Fruit fly (Drosophila melanogaster) whole organism, wandering third instar larva: ENCODE measurements around the gene CG16953.

Experiments used
- Abd-B ChIP-seq: fragments of >200 bp; optimal IDR thresholded peaks from 2 replicates; lab custom pipeline; 2017; ENCODE audit warnings: missing biosample characterization, missing genetic modification characterization
- CG32264 ChIP-seq: fragments of 200-800 bp; sonication (Bioruptor generic); optimal IDR thresholded peaks from 2 replicates; lab custom pipeline; 2016; ENCODE audit warnings: missing biosample characterization, missing genetic modification characterization
- CG9705 ChIP-seq: fragments of 200-800 bp; sonication (Bioruptor generic); optimal IDR thresholded peaks from 2 replicates; lab custom pipeline; 2018; ENCODE audit warnings: missing biosample characterization, mild to moderate bottlenecking, missing genetic modification characterization
- CrebA ChIP-seq: fragments of 200-800 bp; sonication (Bioruptor generic); optimal IDR thresholded peaks from 2 replicates; lab custom pipeline; 2016; ENCODE audit warnings: missing biosample characterization, mild to moderate bottlenecking, missing genetic modification characterization, borderline replicate concordance
- Dfd ChIP-seq: fragments of >200 bp; optimal IDR thresholded peaks from 2 replicates; lab custom pipeline; 2017; ENCODE audit warnings: missing biosample characterization, missing genetic modification characterization
- Dif ChIP-seq: fragments of 200-275, 200-300 bp; sonication (Bioruptor generic); optimal IDR thresholded peaks from 2 replicates; lab custom pipeline; 2018; ENCODE audit warnings: missing biosample characterization, missing genetic modification characterization; ENCODE audit not compliant: partially characterized antibody
- GATAd ChIP-seq: sonication (Bioruptor generic); optimal IDR thresholded peaks from 2 replicates; lab custom pipeline; 2016; ENCODE audit warnings: missing biosample characterization, missing genetic modification characterization
- HLH106 ChIP-seq: fragments of 200-800 bp; optimal IDR thresholded peaks from 3 replicates; lab custom pipeline; 2019; ENCODE audit warnings: missing biosample characterization, mild to moderate bottlenecking, missing genetic modification characterization, moderate library complexity
- Hnf4 ChIP-seq: fragments of 200-800 bp; sonication (Bioruptor generic); optimal IDR thresholded peaks from 2 replicates; lab custom pipeline; 2016; ENCODE audit warnings: missing biosample characterization, mild to moderate bottlenecking, missing genetic modification characterization
- Hr83 ChIP-seq: fragments of 200-300 bp; sonication (Bioruptor generic); optimal IDR thresholded peaks from 2 replicates; lab custom pipeline; 2016; ENCODE audit warnings: missing biosample characterization, mild to moderate bottlenecking, missing genetic modification characterization, moderate library complexity; ENCODE audit not compliant: poor library complexity, severe bottlenecking
- Jra ChIP-seq: sonication (Bioruptor generic); optimal IDR thresholded peaks from 2 replicates; lab custom pipeline; 2016; ENCODE audit warnings: missing biosample characterization, missing genetic modification characterization
- Mio ChIP-seq: sonication (Bioruptor generic); optimal IDR thresholded peaks from 2 replicates; lab custom pipeline; 2016; ENCODE audit warnings: missing biosample characterization, missing genetic modification characterization
- Myc ChIP-seq: fragments of >200 bp; optimal IDR thresholded peaks from 2 replicates; lab custom pipeline; 2017
- N ChIP-seq: fragments of >200 bp; optimal IDR thresholded peaks from 2 replicates; lab custom pipeline; 2018; ENCODE audit warnings: missing biosample characterization, missing external identifiers, missing genetic modification characterization
- OdsH ChIP-seq: fragments of 200-800 bp; sonication (Bioruptor generic); optimal IDR thresholded peaks from 2 replicates; lab custom pipeline; 2016; ENCODE audit warnings: missing biosample characterization, mild to moderate bottlenecking, missing genetic modification characterization
- Rel ChIP-seq, 2 experiments: fragments of 200-800 bp; sonication (Bioruptor generic) in 1 of 2; optimal IDR thresholded peaks; 2 replicates in 1 of 2; 3 replicates in 1 of 2; lab custom pipeline; 2016 to 2019; ENCODE audit warnings: mild to moderate bottlenecking in 2 of 2, missing biosample characterization in 2 of 2, missing genetic modification characterization in 2 of 2, moderate library complexity in 1 of 2
- Sp1 ChIP-seq: fragments of 200-800 bp; sonication (Bioruptor generic); optimal IDR thresholded peaks from 3 replicates; lab custom pipeline; 2019; ENCODE audit warnings: missing biosample characterization, mild to moderate bottlenecking, missing genetic modification characterization, moderate library complexity
- Vsx2 ChIP-seq: fragments of 200-300, 225-300 bp; sonication (Bioruptor generic); optimal IDR thresholded peaks from 2 replicates; lab custom pipeline; 2018; ENCODE audit warnings: missing biosample characterization, missing genetic modification characterization; ENCODE audit not compliant: partially characterized antibody
- br ChIP-seq: fragments of 200-800 bp; sonication (Bioruptor generic); optimal IDR thresholded peaks from 2 replicates; lab custom pipeline; 2016; ENCODE audit warnings: missing biosample characterization, missing genetic modification characterization
- brk ChIP-seq: fragments of 200-800 bp; sonication (Bioruptor generic); optimal IDR thresholded peaks from 2 replicates; lab custom pipeline; 2016; ENCODE audit warnings: missing biosample characterization, mild to moderate bottlenecking, missing genetic modification characterization
- dl ChIP-seq, 2 experiments: fragments of 175-275, 200-275 bp in 1 of 2; fragments of 200-275 bp in 1 of 2; sonication (Bioruptor generic); optimal IDR thresholded peaks; lab custom pipeline; 2018; ENCODE audit warnings: mild to moderate bottlenecking in 2 of 2, missing biosample characterization in 2 of 2, missing genetic modification characterization in 2 of 2, moderate library complexity in 2 of 2; ENCODE audit not compliant: partially characterized antibody in 2 of 2, insufficient read depth in 1 of 2
- dmrt93B ChIP-seq: fragments of 200-800 bp; sonication (Bioruptor generic); optimal IDR thresholded peaks from 2 replicates; lab custom pipeline; 2018; ENCODE audit warnings: missing biosample characterization, mild to moderate bottlenecking, missing genetic modification characterization
- dsf ChIP-seq: sonication (Bioruptor generic); optimal IDR thresholded peaks from 2 replicates; lab custom pipeline; 2016; ENCODE audit warnings: missing biosample characterization, missing genetic modification characterization, borderline replicate concordance
- ey ChIP-seq: fragments of 200-800 bp; sonication (Bioruptor generic); optimal IDR thresholded peaks from 2 replicates; lab custom pipeline; 2016; ENCODE audit warnings: missing biosample characterization, missing genetic modification characterization
- foxo ChIP-seq, 2 experiments: fragments of 200-800 bp; sonication (Bioruptor generic); optimal IDR thresholded peaks; 2 replicates in 1 of 2; 3 replicates in 1 of 2; lab custom pipeline; 2016 to 2017; ENCODE audit warnings: missing biosample characterization in 2 of 2, missing genetic modification characterization in 2 of 2
- fru ChIP-seq: fragments of 200-800 bp; sonication (Bioruptor generic); optimal IDR thresholded peaks from 3 replicates; lab custom pipeline; 2016; ENCODE audit warnings: missing biosample characterization, mild to moderate bottlenecking, missing genetic modification characterization
- h ChIP-seq: fragments of 200-800 bp; sonication (Bioruptor generic); optimal IDR thresholded peaks from 3 replicates; lab custom pipeline; 2016; ENCODE audit warnings: missing biosample characterization, mild to moderate bottlenecking, missing genetic modification characterization
- jim ChIP-seq: fragments of 175-275, 200-325 bp; sonication (Bioruptor generic); optimal IDR thresholded peaks from 2 replicates; lab custom pipeline; 2016; ENCODE audit warnings: missing biosample characterization, mild to moderate bottlenecking, missing genetic modification characterization
- lola ChIP-seq: fragments of >200 bp; optimal IDR thresholded peaks from 2 replicates; lab custom pipeline; 2017; ENCODE audit warnings: missing biosample characterization, missing genetic modification characterization
- pan ChIP-seq: fragments of >200 bp; optimal IDR thresholded peaks from 2 replicates; lab custom pipeline; 2017
- psq ChIP-seq: fragments of 200-800 bp; sonication (Bioruptor generic); optimal IDR thresholded peaks from 3 replicates; lab custom pipeline; 2017; ENCODE audit warnings: missing biosample characterization, mild to moderate bottlenecking, missing genetic modification characterization, moderate library complexity
- rgr ChIP-seq: fragments of 200-800 bp; sonication (Bioruptor generic); optimal IDR thresholded peaks from 3 replicates; lab custom pipeline; 2016; ENCODE audit warnings: missing biosample characterization, mild to moderate bottlenecking, missing genetic modification characterization
- sage ChIP-seq: fragments of 200-800 bp; sonication (Bioruptor generic); optimal IDR thresholded peaks from 2 replicates; lab custom pipeline; 2016; ENCODE audit warnings: missing biosample characterization, mild to moderate bottlenecking, missing genetic modification characterization
- sv ChIP-seq: fragments of 200-800 bp; sonication (Bioruptor generic); optimal IDR thresholded peaks from 3 replicates; lab custom pipeline; 2016; ENCODE audit warnings: missing biosample characterization, missing genetic modification characterization
- tai ChIP-seq: sonication (Bioruptor generic); optimal IDR thresholded peaks from 2 replicates; lab custom pipeline; 2016; ENCODE audit warnings: missing biosample characterization, missing genetic modification characterization
- usp ChIP-seq: fragments of >200 bp; optimal IDR thresholded peaks from 2 replicates; lab custom pipeline; 2017; ENCODE audit warnings: missing biosample characterization, missing genetic modification characterization
- woc ChIP-seq: sonication (Bioruptor generic); optimal IDR thresholded peaks from 2 replicates; lab custom pipeline; 2016; ENCODE audit warnings: missing biosample characterization, mild to moderate bottlenecking, missing genetic modification characterization

The CG16953 gene

DNA sequence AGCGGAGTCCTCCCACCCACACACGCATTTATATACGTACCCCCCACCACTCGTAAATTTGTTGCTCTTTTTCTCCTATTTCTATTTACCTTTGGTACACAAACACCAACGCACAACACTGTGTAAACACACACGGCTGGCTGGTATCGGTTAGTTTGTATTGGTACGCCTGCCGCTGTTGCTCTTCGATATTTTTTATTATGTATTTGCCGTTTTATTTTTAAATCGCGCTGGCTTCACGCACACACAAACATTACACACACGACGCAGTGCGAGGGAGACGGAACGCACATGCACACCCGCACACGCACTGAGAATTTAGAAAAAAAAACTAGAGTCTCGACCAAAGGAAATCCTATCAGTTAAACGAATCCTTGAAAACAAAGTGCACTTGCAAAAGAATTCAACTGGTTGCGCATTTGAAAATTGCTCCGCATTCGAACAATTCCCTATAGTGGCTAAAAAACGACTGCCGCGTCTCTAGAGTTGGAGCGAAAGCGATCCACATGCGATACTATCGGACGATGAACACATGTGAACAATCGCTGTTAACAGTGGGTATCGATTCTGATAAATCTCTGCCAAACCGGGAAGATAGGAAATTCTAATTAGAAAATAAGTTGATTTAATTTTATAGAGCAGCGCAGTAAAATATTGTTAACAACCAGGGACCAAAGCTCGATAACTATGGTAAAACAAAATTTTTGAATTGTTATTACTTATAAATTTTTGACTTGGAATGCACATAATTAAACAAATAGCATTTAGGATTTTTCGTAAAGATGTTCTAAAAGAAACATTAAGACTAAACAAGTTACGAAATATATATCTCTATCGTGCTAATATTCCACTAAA lies 34.8 kb downstream of the CG16953 start:
- TF ChIP-seq lola (no peak), dsf (GFP tag; lab: Kevin White, UChicago) (no peak), Hr83 (GFP tag; lab: Kevin White, UChicago) (peak; percentile 97), Myc (lab: Kevin White, UChicago) (no peak), Abd-B (no peak), N (GFP tag; lab: Kevin White, UChicago) (peak; percentile 19), h (GFP tag; lab: Kevin White, UChicago) (peak; percentile 78), Jra (GFP tag; lab: Kevin White, UChicago) (no peak), CrebA (GFP tag; lab: Kevin White, UChicago) (no peak), Dfd (no peak), Mio (GFP tag; lab: Kevin White, UChicago) (peak; percentile 23), rgr (GFP tag; lab: Kevin White, UChicago) (peak; percentile 40), CG32264 (GFP tag; lab: Kevin White, UChicago) (peak; percentile 50), br (GFP tag; lab: Kevin White, UChicago) (peak; percentile 1), brk (GFP tag; lab: Kevin White, UChicago) (no peak), Sp1 (GFP tag; lab: Kevin White, UChicago) (peak; percentile 25), fru (GFP tag; lab: Kevin White, UChicago) (no peak), Hnf4 (GFP tag; lab: Kevin White, UChicago) (peak; percentile 14), ey (no peak), jim (GFP tag; lab: Kevin White, UChicago) (peak; percentile 55), woc (GFP tag; lab: Kevin White, UChicago) (peak; percentile 52), usp (GFP tag; lab: Kevin White, UChicago) (no peak), tai (peak; percentile 47), HLH106 (tag; lab: Kevin White, UChicago) (no peak), GATAd (GFP tag; lab: Kevin White, UChicago) (no peak), sage (GFP tag; lab: Kevin White, UChicago) (no peak), OdsH (GFP tag; lab: Kevin White, UChicago) (peak; percentile 23), sv (GFP tag; lab: Kevin White, UChicago) (no peak), Rel (GFP tag; optimal IDR thresholded peaks at IDR 0.05; lab: Kevin White, UChicago) (no peak), Rel (tag; optimal IDR thresholded peaks at IDR 0.05; lab: Kevin White, UChicago) (no peak), foxo (GFP tag; optimal IDR thresholded peaks at IDR 0.05; lab: Kevin White, UChicago) (peak in 1 of 2 experiments; percentile 27), psq (GFP tag; lab: Kevin White, UChicago) (no peak), pan (lab: Kevin White, UChicago) (no peak), dl (GFP tag; optimal IDR thresholded peaks at IDR 0.05; lab: Kevin White, UChicago; ENCODE audit: insufficient read depth in 1 of 2, partially characterized antibody in 2 of 2) (peak in 1 of 2 experiments; percentile 8), dmrt93B (GFP tag; lab: Kevin White, UChicago) (no peak), Dif (GFP tag; lab: Kevin White, UChicago) (peak; percentile 37), Vsx2 (no peak)

DNA sequence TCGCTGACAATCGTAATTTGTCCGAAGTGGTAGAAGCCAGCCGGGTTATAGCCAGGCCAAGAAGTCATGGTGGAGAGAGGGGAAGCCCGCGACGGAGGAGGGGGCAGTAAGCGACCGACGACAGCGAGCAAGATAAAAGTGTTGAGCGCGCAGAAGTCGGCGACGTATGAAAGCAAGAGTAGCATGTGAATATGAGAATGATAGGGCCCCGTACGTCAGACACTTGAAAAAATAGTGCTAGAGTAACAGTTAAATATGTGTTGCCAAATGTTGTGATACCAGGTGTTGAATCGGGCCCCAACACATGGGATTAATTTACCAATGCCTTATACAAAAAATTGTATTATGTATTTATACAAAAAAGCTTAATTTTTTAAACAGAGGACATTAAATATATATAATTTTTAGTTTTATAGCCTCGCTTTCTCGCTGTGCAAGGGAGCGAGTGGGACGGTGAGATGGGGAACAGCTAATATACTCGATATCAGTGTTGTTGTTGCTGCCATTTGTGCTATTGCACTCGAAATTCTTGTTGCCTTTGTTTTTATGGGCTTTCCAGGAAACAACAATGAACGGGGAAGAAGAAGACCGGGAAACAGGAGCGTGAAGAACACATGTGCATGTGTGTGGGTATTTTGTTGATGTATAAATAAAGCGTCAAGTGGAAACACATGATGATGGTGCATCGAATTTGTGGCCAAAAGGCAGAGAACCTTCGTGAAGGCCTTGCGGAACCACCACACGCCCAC lies 35.6 kb downstream of the CG16953 start:
- TF ChIP-seq Rel (GFP tag; optimal IDR thresholded peaks at IDR 0.05; lab: Kevin White, UChicago) (peak; percentile 62), Rel (tag; optimal IDR thresholded peaks at IDR 0.05; lab: Kevin White, UChicago) (peak; percentile 70), psq (GFP tag; lab: Kevin White, UChicago) (peak; percentile 84), fru (GFP tag; lab: Kevin White, UChicago) (peak; percentile 72), CG9705 (peak; percentile 55), ey (peak; percentile 79), Hr83 (GFP tag; lab: Kevin White, UChicago) (peak; percentile 61), CG32264 (GFP tag; lab: Kevin White, UChicago) (no peak), h (GFP tag; lab: Kevin White, UChicago) (peak; percentile 86), dl (GFP tag; optimal IDR thresholded peaks at IDR 0.05; lab: Kevin White, UChicago; ENCODE audit: insufficient read depth in 1 of 2, partially characterized antibody in 2 of 2) (no peak), sage (GFP tag; lab: Kevin White, UChicago) (peak; percentile 79), Dfd (no peak), Hnf4 (GFP tag; lab: Kevin White, UChicago) (peak; percentile 56), GATAd (GFP tag; lab: Kevin White, UChicago) (no peak), sv (GFP tag; lab: Kevin White, UChicago) (peak; percentile 58), HLH106 (tag; lab: Kevin White, UChicago) (peak; percentile 86), br (GFP tag; lab: Kevin White, UChicago) (peak; percentile 76), Jra (GFP tag; lab: Kevin White, UChicago) (no peak), Sp1 (GFP tag; lab: Kevin White, UChicago) (peak; percentile 82), rgr (GFP tag; lab: Kevin White, UChicago) (peak; percentile 89), foxo (GFP tag; optimal IDR thresholded peaks at IDR 0.05; lab: Kevin White, UChicago) (peak in 1 of 2 experiments; percentile 82), dsf (GFP tag; lab: Kevin White, UChicago) (peak; percentile 9), brk (GFP tag; lab: Kevin White, UChicago) (peak; percentile 74), usp (GFP tag; lab: Kevin White, UChicago) (no peak), OdsH (GFP tag; lab: Kevin White, UChicago) (peak; percentile 85), woc (GFP tag; lab: Kevin White, UChicago) (peak; percentile 37), Abd-B (no peak), dmrt93B (GFP tag; lab: Kevin White, UChicago) (peak; percentile 63)
